Worm (Caenorhabditis elegans): Measurements from ENCODE around the gene npr-41.

The npr-41 gene

ce11 chrII:11518184-11518583, 7.7 kb downstream of the npr-41 start, which contains the start of gene B0334.10:
Gene B0334.10, plus strand, starts transcription at chrII:11518484.
- no peak for TF ChIP-seq nhr-2 (tag; optimal IDR thresholded peaks at IDR 0.05)
- TF ChIP-seq bed-3 (GFP tag; optimal IDR thresholded peaks at IDR 0.05), result no peak
- no peak for TF ChIP-seq pha-4 (tag; optimal IDR thresholded peaks at IDR 0.05)
- TF ChIP-seq zip-8 (tag; optimal IDR thresholded peaks at IDR 0.05), result no peak
- TF ChIP-seq ces-1 (GFP tag; optimal IDR thresholded peaks at IDR 0.05), result no peak
- TF ChIP-seq ztf-11 (tag; optimal IDR thresholded peaks at IDR 0.05), result no peak
- no peak for TF ChIP-seq nhr-76 (tag; optimal IDR thresholded peaks at IDR 0.05)
- no peak for TF ChIP-seq nhr-237 (tag; optimal IDR thresholded peaks at IDR 0.05)
- no peak for TF ChIP-seq tbx-8 (GFP tag; optimal IDR thresholded peaks at IDR 0.05)

DNA sequence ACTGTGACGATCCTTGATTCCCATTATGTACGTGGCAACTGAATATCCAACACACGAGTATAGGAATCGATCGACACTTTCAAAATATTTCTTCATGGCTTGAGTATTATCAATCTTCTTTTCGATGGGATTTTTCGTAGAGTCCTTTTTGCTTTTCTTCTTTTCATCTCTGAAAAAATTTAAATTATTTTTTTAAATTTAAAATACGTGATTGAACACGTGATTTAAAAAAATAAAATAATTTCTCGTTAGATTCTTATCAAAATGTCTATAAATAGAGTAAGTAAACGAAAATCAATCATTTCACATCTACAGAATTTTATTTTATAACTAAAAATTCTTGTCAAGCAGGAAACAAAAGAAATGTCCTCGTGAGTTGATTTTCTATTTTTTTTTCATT, 10.8 kb downstream of the npr-41 start, which contains the start of gene Y62F5A.10:
TSS of gene Y62F5A.10 (plus strand) at position 301 of the 400 bp plus-strand sequence.
- no peak for TF ChIP-seq unc-120 (tag; optimal IDR thresholded peaks at IDR 0.05; ENCODE audit: poor library complexity, severe bottlenecking)
- TF ChIP-seq unc-62 (GFP tag; optimal IDR thresholded peaks at IDR 0.05), result no peak
- TF ChIP-seq nhr-76 (tag; optimal IDR thresholded peaks at IDR 0.05), result no peak
- TF ChIP-seq elt-1 (tag; optimal IDR thresholded peaks at IDR 0.05; ENCODE audit: borderline replicate concordance, insufficient read depth), result no peak
- TF ChIP-seq nhr-12 (tag; optimal IDR thresholded peaks at IDR 0.05), result no peak
- no peak for TF ChIP-seq elt-3 (tag; optimal IDR thresholded peaks at IDR 0.05)
- no peak for TF ChIP-seq nhr-2 (tag; optimal IDR thresholded peaks at IDR 0.05)
- TF ChIP-seq tbx-8 (GFP tag; optimal IDR thresholded peaks at IDR 0.05), result no peak
- no peak for TF ChIP-seq blmp-1 (tag; optimal IDR thresholded peaks at IDR 0.05)
- TF ChIP-seq bed-3 (GFP tag; optimal IDR thresholded peaks at IDR 0.05), result no peak
- no peak for TF ChIP-seq lsy-2 (tag; optimal IDR thresholded peaks at IDR 0.05)
- no peak for TF ChIP-seq mep-1 (tag; optimal IDR thresholded peaks at IDR 0.05)
- no peak for TF ChIP-seq sptf-1 (tag; optimal IDR thresholded peaks at IDR 0.05)
- TF ChIP-seq lin-13 (tag; optimal IDR thresholded peaks at IDR 0.05), result no peak
- no peak for TF ChIP-seq ceh-39 (tag; optimal IDR thresholded peaks at IDR 0.05)
- TF ChIP-seq pha-4 (tag; optimal IDR thresholded peaks at IDR 0.05), result no peak
- TF ChIP-seq ham-2 (GFP tag; optimal IDR thresholded peaks at IDR 0.05), result no peak

DNA sequence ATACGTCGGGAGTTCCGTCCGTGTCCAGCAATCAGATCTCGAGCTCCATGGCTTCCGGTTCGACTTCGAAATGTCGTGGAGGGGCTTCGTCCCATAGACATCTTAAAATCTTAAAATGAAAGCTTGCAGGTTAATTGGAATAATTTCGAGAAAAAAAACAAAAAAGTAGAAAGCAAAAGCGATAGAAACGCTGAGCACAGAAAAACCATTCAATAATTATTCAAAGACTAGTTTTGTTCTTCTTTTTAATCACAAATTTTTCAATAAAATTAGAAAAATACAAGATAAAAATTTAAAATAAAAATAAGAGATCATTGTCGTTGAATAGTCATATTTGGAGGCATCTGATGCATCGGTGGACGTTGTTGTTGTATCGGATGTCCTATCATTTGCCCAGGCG, 16.5 kb downstream of the npr-41 start, which contains the start of gene age-1:
TSS of gene age-1 (minus strand) at position 101 of the 400 bp plus-strand sequence.
- TF ChIP-seq elt-1 (tag; optimal IDR thresholded peaks at IDR 0.05; ENCODE audit: borderline replicate concordance, insufficient read depth), result no peak
- no peak for TF ChIP-seq nhr-237 (tag; optimal IDR thresholded peaks at IDR 0.05)
- no peak for TF ChIP-seq flh-1 (GFP tag; optimal IDR thresholded peaks at IDR 0.05)
- no peak for TF ChIP-seq nhr-28 (tag; optimal IDR thresholded peaks at IDR 0.05)
- no peak for TF ChIP-seq ces-1 (GFP tag; optimal IDR thresholded peaks at IDR 0.05)
- TF ChIP-seq ceh-43 (GFP tag; optimal IDR thresholded peaks at IDR 0.05), result no peak
- no peak for TF ChIP-seq zip-8 (tag; optimal IDR thresholded peaks at IDR 0.05)
- no peak for TF ChIP-seq nhr-2 (tag; optimal IDR thresholded peaks at IDR 0.05)
- TF ChIP-seq drap-1 (GFP tag; optimal IDR thresholded peaks at IDR 0.05), result no peak
- no peak for TF ChIP-seq mls-2 (tag; optimal IDR thresholded peaks at IDR 0.05)
- TF ChIP-seq blmp-1 (tag; optimal IDR thresholded peaks at IDR 0.05), result no peak

ce11 chrII:11533716-11534115, 23.2 kb downstream of the npr-41 start, which contains the start of gene mdt-8:
Gene mdt-8, minus strand, starts transcription at chrII:11533816.
- TF ChIP-seq sem-2 (GFP tag; optimal IDR thresholded peaks at IDR 0.05) (no peak), ces-1 (GFP tag; optimal IDR thresholded peaks at IDR 0.05) (no peak), mls-2 (tag; optimal IDR thresholded peaks at IDR 0.05) (no peak), unc-39 (tag; optimal IDR thresholded peaks at IDR 0.05) (no peak), pha-4 (tag; optimal IDR thresholded peaks at IDR 0.05) (no peak), unc-62 (GFP tag; optimal IDR thresholded peaks at IDR 0.05) (no peak), elt-1 (tag; optimal IDR thresholded peaks at IDR 0.05; ENCODE audit: borderline replicate concordance, insufficient read depth) (no peak), flh-1 (GFP tag; optimal IDR thresholded peaks at IDR 0.05) (no peak), nhr-12 (tag; optimal IDR thresholded peaks at IDR 0.05) (no peak), nhr-2 (tag; optimal IDR thresholded peaks at IDR 0.05) (no peak), cnd-1 (tag; optimal IDR thresholded peaks at IDR 0.05) (no peak), M03D4.4 (tag; optimal IDR thresholded peaks at IDR 0.05) (no peak), tbx-8 (GFP tag; optimal IDR thresholded peaks at IDR 0.05) (no peak), snpc-4 (tag; optimal IDR thresholded peaks at IDR 0.05) (no peak), ztf-11 (tag; optimal IDR thresholded peaks at IDR 0.05) (no peak)
